Fruit fly (Drosophila melanogaster): ENCODE data around the gene TyrR.

Gene TyrR

DNA sequence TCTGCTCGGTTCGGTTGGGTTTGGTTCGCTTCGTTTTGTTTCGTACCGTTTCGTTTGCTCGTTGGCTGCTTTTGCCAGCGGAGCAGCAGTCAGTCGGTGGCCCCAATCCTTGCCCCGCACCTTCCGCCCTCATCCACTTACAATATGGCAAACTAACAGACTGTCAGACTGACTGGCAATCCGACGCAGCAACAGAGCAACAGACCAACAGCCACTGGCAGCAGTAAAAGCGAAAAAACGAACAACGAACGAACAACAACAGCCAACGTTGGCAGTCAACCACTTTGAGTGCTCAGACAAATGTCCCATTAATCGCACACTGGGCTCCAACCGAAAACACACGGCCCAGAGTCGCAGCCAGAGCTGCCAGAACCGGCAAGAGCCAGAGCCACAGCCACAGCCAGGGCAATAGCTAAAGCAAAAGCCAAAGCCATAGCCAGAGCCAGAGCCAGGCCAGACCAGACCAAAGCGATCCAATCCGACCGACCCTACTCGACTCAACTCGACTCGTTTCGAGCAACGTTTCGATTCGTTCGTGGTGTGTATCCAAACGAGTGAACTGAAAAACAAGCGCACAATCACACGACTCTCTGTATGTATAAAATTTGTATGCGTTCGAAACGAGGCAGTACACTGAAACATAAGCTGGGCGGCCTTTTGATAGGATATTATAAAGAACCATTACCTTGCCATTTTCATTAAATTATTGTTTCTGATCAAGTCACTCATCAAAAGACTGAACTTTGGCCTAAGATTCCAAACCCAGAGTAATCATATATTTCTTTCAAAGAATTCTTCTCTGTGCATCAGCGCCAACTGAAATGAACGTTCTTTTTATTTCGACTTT lies 59.1 kb downstream of the TyrR start (continued):
- peak; percentile 31 for TF ChIP-seq Dp (GFP tag; optimal IDR thresholded peaks at IDR 0.05)
- peak; percentile 89 for TF ChIP-seq kni (GFP tag; optimal IDR thresholded peaks at IDR 0.05)
- TF ChIP-seq CG4328 (GFP tag; optimal IDR thresholded peaks at IDR 0.05): peak; percentile 86
- TF ChIP-seq CG2678 (tag; optimal IDR thresholded peaks at IDR 0.05): peak; percentile 99
- TF ChIP-seq CG6813 (GFP tag; optimal IDR thresholded peaks at IDR 0.05): peak; percentile 98
- TF ChIP-seq schlank (tag; optimal IDR thresholded peaks at IDR 0.05): peak; percentile 97
- peak; percentile 91 for TF ChIP-seq Adf1 (GFP tag; IDR thresholded peaks at IDR 0.05)

DNA sequence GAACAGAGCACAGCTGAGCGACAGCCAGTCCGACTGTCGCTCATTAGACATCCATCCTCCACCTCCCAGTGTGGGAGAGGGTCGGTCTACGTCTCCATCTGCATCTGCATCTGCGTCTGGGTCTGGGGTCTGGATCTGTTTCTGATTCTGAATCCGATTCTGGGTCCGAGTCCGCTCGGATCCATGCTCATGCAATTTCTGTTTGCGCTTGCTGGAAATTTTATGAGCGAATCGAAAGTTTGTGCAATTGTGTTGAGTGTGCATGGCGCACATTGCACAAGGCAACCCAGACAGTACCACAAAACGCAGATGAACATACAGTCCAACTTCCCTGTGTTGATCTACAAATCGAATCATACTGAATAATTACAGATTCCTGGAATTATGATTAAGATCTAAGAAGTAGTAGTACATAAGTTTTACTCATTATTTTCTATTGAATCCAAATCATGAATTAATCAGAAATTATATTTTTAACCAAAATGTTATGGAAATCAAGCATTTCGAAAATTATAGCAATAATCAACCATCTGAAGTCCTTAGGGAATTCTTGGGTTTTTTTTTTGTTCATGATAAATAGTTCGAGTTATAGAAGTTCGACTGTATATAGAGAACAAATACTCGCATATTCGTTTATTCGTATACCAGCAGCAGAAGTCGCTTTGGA lies 59.8 kb downstream of the TyrR start:
- TF ChIP-seq CG18476 (GFP tag; optimal IDR thresholded peaks at IDR 0.05) (no peak), CG6791 (GFP tag; IDR thresholded peaks at IDR 0.05; ENCODE audit: partially characterized antibody) (0 out of 3 replicates have a peak, but pooled peaks have one; percentile 20), CG14014 (GFP tag; IDR thresholded peaks at IDR 0.05) (no peak; the same call in 1 of the 2 replicates), tx (GFP tag; optimal IDR thresholded peaks at IDR 0.05) (no peak), Taf1 (GFP tag; IDR thresholded peaks at IDR 0.05) (no peak), CG17359 (tag; optimal IDR thresholded peaks at IDR 0.05) (peak; percentile 36), CG42726 (GFP tag; IDR thresholded peaks at IDR 0.05; ENCODE audit: partially characterized antibody) (0 out of 2 replicates have a peak, but pooled peaks have one; percentile 19), bbx (GFP tag; IDR thresholded peaks at IDR 0.05; ENCODE audit: partially characterized antibody) (no peak), Sox102F (GFP tag; optimal IDR thresholded peaks at IDR 0.05) (peak; percentile 42), CG18011 (GFP tag; optimal IDR thresholded peaks at IDR 0.05) (no peak), CG7372 (GFP tag; IDR thresholded peaks at IDR 0.05) (no peak), odd (GFP tag; optimal IDR thresholded peaks at IDR 0.05) (no peak), CG33557 (GFP tag; optimal IDR thresholded peaks at IDR 0.05) (no peak), slou (GFP tag; optimal IDR thresholded peaks at IDR 0.05) (no peak), Antp (GFP tag; optimal IDR thresholded peaks at IDR 0.05) (no peak), tup (GFP tag; optimal IDR thresholded peaks at IDR 0.05) (no peak), CG5953 (GFP tag; IDR thresholded peaks at IDR 0.05) (no peak), tin (GFP tag; optimal IDR thresholded peaks at IDR 0.05) (no peak), otp (GFP tag; IDR thresholded peaks at IDR 0.05) (no peak), pita (GFP tag; optimal IDR thresholded peaks at IDR 0.05) (no peak), fd64A (GFP tag; optimal IDR thresholded peaks at IDR 0.05) (no peak), CG7786 (GFP tag; optimal IDR thresholded peaks at IDR 0.05) (no peak), CG18764 (GFP tag; optimal IDR thresholded peaks at IDR 0.05) (no peak), Drgx (GFP tag; IDR thresholded peaks at IDR 0.05) (peak; percentile 94), CG15514 (GFP tag; optimal IDR thresholded peaks at IDR 0.05) (no peak), CG7963 (GFP tag; IDR thresholded peaks at IDR 0.05; ENCODE audit: partially characterized antibody) (no peak), Mad (GFP tag; optimal IDR thresholded peaks at IDR 0.05) (no peak), lbe (GFP tag; optimal IDR thresholded peaks at IDR 0.05) (peak; percentile 82), ato (GFP tag; IDR thresholded peaks at IDR 0.05; ENCODE audit: partially characterized antibody) (no peak), CG8924 (tag; optimal IDR thresholded peaks at IDR 0.05) (no peak), gce (GFP tag; IDR thresholded peaks at IDR 0.05) (no peak), PHDP (tag; optimal IDR thresholded peaks at IDR 0.05) (no peak), nau (GFP tag; optimal IDR thresholded peaks at IDR 0.05) (no peak), CG10543 (GFP tag; optimal IDR thresholded peaks at IDR 0.05) (no peak), Side (GFP tag; optimal IDR thresholded peaks at IDR 0.05) (no peak), CG14710 (tag; optimal IDR thresholded peaks at IDR 0.05) (no peak), nerfin-1 (tag; optimal IDR thresholded peaks at IDR 0.05) (no peak), CG7839 (tag; optimal IDR thresholded peaks at IDR 0.05) (peak; percentile 36), ssp (GFP tag; IDR thresholded peaks at IDR 0.05) (no peak)

Measured in whole organism, embryonic.